Worm (Caenorhabditis elegans) whole organism, young adult: ENCODE data around the gene F57B9.3.

ENCODE experiments used
- Y67H2A.10 ChIP-seq: fragments of 200-800 bp; sonication (Bioruptor generic); conservative IDR thresholded peaks from 2 replicates; pipeline ENCODE4 v1.3.6; 2022; ENCODE audit warnings: missing genetic modification reagents, missing genetic modification characterization, missing compliant biosample characterization
- Y79H2A.3 ChIP-seq: fragments of 200-800 bp; sonication (Bioruptor generic); conservative IDR thresholded peaks from 2 replicates; pipeline ENCODE4 v1.3.6; 2022; ENCODE audit warnings: missing genetic modification reagents, missing genetic modification characterization, missing compliant biosample characterization
- ama-1 ChIP-seq, 3 experiments: fragments of 150-350 bp in 1 of 3; sonication (generic microtip) in 2 of 3; optimal IDR thresholded peaks; 2 replicates each; lab custom pipeline; 2014 to 2018; ENCODE audit warnings: missing biosample characterization in 2 of 3, missing genetic modification characterization in 2 of 3, missing genetic modification reagents in 2 of 3
- ccch-3 ChIP-seq: fragments of 200-800 bp; sonication (Bioruptor generic); optimal IDR thresholded peaks from 2 replicates; lab custom pipeline; 2018; ENCODE audit warnings: mild to moderate bottlenecking, missing genetic modification characterization, missing compliant biosample characterization
- dpff-1 ChIP-seq: sonication (generic microtip); optimal IDR thresholded peaks from 2 replicates; lab custom pipeline; 2017; ENCODE audit warnings: mild to moderate bottlenecking, missing genetic modification characterization, missing compliant biosample characterization
- hlh-26 ChIP-seq: fragments of 200-800 bp; sonication (Bioruptor generic); conservative IDR thresholded peaks from 2 replicates; pipeline ENCODE4 v1.3.6; 2022; ENCODE audit warnings: missing genetic modification reagents, missing genetic modification characterization, missing compliant biosample characterization
- lsl-1 ChIP-seq: fragments of 200-800 bp; sonication (Bioruptor generic); optimal IDR thresholded peaks from 2 replicates; lab custom pipeline; 2018; ENCODE audit warnings: mild to moderate bottlenecking, missing genetic modification characterization, moderate library complexity, missing compliant biosample characterization
- snpc-4 ChIP-seq, 5 experiments: fragments of 150-350 bp in 1 of 5; sonication (generic microtip) in 4 of 5; optimal IDR thresholded peaks; 2 replicates each; lab custom pipeline; 2014 to 2018; ENCODE audit warnings: missing genetic modification characterization in 5 of 5, missing biosample characterization in 3 of 5, antibody characterized with exemption in 2 of 5, mild to moderate bottlenecking in 2 of 5, missing compliant biosample characterization in 2 of 5, missing genotype in 2 of 5, moderate library complexity in 2 of 5, missing genetic modification reagents in 1 of 5
- unc-130 ChIP-seq: sonication (generic microtip); optimal IDR thresholded peaks from 2 replicates; lab custom pipeline; 2016; ENCODE audit warnings: missing genetic modification reagents, missing genetic modification characterization, missing compliant biosample characterization

ce11 chrIII:6898518-6898917 is 41.1 kb upstream of the F57B9.3 start:
- TF ChIP-seq dpff-1 (tag; lab: Kevin White, UChicago) (no peak), Y67H2A.10 (no peak), Y79H2A.3 (GFP tag; lab: Robert Waterston, UW) (no peak), unc-130 (GFP tag; lab: Kevin White, UChicago) (no peak), ccch-3 (GFP tag; lab: Kevin White, UChicago) (no peak), lsl-1 (GFP tag; lab: Kevin White, UChicago) (no peak), snpc-4 (GFP tag; optimal IDR thresholded peaks at IDR 0.05; lab: Kevin White, UChicago) (no peak), snpc-4 (tag; optimal IDR thresholded peaks at IDR 0.05; lab: Kevin White, UChicago) (no peak), hlh-26 (GFP tag; lab: Robert Waterston, UW) (no peak), ama-1 (optimal IDR thresholded peaks at IDR 0.05; lab: Kevin White, UChicago) (no peak), ama-1 (GFP tag; optimal IDR thresholded peaks at IDR 0.05; lab: Kevin White, UChicago) (no peak)
